Worm (Caenorhabditis elegans) whole organism, late embryonic: ENCODE results near the gene gur-4.

Source experiments
- K02D7.2 ChIP-seq: sonication (generic microtip); optimal IDR thresholded peaks from 2 replicates; lab custom pipeline; 2017; ENCODE audit warnings: mild to moderate bottlenecking, missing genetic modification characterization, missing compliant biosample characterization
- K09A11.1 ChIP-seq: sonication (generic microtip); optimal IDR thresholded peaks from 2 replicates; lab custom pipeline; 2017; ENCODE audit warnings: antibody characterized with exemption, mild to moderate bottlenecking, missing genetic modification characterization, missing compliant biosample characterization; ENCODE audit not compliant: insufficient read depth
- T23F11.4 ChIP-seq: fragments of 200-800 bp; sonication (Bioruptor generic); optimal IDR thresholded peaks from 2 replicates; lab custom pipeline; 2018; ENCODE audit warnings: mild to moderate bottlenecking, missing genetic modification characterization, missing compliant biosample characterization
- Y22D7AL.16 ChIP-seq: sonication (generic microtip); optimal IDR thresholded peaks from 2 replicates; lab custom pipeline; 2016; ENCODE audit warnings: missing genetic modification characterization, missing compliant biosample characterization
- ceh-19 ChIP-seq: fragments of 200-800 bp; sonication (Bioruptor generic); optimal IDR thresholded peaks from 2 replicates; lab custom pipeline; 2018; ENCODE audit warnings: mild to moderate bottlenecking, missing genetic modification characterization, missing compliant biosample characterization
- ceh-30 ChIP-seq: fragments of 150-350 bp; optimal IDR thresholded peaks from 2 replicates; lab custom pipeline; 2014; ENCODE audit warnings: missing biosample characterization, missing genetic modification characterization
- ceh-31 ChIP-seq: sonication (generic microtip); optimal IDR thresholded peaks from 2 replicates; lab custom pipeline; 2016; ENCODE audit warnings: missing genetic modification characterization, missing compliant biosample characterization
- ceh-34 ChIP-seq: sonication (generic microtip); optimal IDR thresholded peaks from 2 replicates; lab custom pipeline; 2016; ENCODE audit warnings: mild to moderate bottlenecking, missing genetic modification characterization, missing compliant biosample characterization
- ceh-45 ChIP-seq: fragments of 200-800 bp; sonication (Bioruptor generic); IDR thresholded peaks from 2 replicates; pipeline ENCODE4 v1.3.6; 2022; ENCODE audit warnings: missing genetic modification reagents, missing genetic modification characterization, missing compliant biosample characterization
- ceh-48 ChIP-seq: sonication (generic microtip); optimal IDR thresholded peaks from 2 replicates; lab custom pipeline; 2016; ENCODE audit warnings: missing genetic modification characterization, inconsistent platforms, missing compliant biosample characterization
- ceh-6 ChIP-seq: fragments of 200-800 bp; sonication (Bioruptor generic); optimal IDR thresholded peaks from 2 replicates; lab custom pipeline; 2018; ENCODE audit warnings: mild to moderate bottlenecking, missing genetic modification characterization, missing compliant biosample characterization
- ceh-9 ChIP-seq: sonication (generic microtip); optimal IDR thresholded peaks from 2 replicates; lab custom pipeline; 2016; ENCODE audit warnings: mild to moderate bottlenecking, missing genetic modification characterization, inconsistent platforms, missing compliant biosample characterization
- dmd-4 ChIP-seq: sonication (generic microtip); optimal IDR thresholded peaks from 2 replicates; lab custom pipeline; 2016; ENCODE audit warnings: borderline replicate concordance, missing genetic modification characterization, missing compliant biosample characterization
- elt-2 ChIP-seq: sonication (generic microtip); optimal IDR thresholded peaks from 2 replicates; lab custom pipeline; 2016; ENCODE audit warnings: missing genetic modification reagents, missing genetic modification characterization, missing compliant biosample characterization
- elt-4 ChIP-seq: sonication (generic microtip); optimal IDR thresholded peaks from 2 replicates; lab custom pipeline; 2016; ENCODE audit warnings: missing genetic modification characterization, missing compliant biosample characterization
- ets-4 ChIP-seq: sonication (generic microtip); optimal IDR thresholded peaks from 2 replicates; lab custom pipeline; 2016; ENCODE audit warnings: missing genetic modification characterization, missing compliant biosample characterization
- fkh-10 ChIP-seq: fragments of 150-350 bp; optimal IDR thresholded peaks from 2 replicates; lab custom pipeline; 2014; ENCODE audit warnings: missing biosample characterization, missing genetic modification reagents, missing genetic modification characterization
- fkh-6 ChIP-seq: sonication (generic microtip); optimal IDR thresholded peaks from 2 replicates; lab custom pipeline; 2016; ENCODE audit warnings: missing genetic modification characterization, missing compliant biosample characterization
- gmeb-2 ChIP-seq: sonication (generic microtip); optimal IDR thresholded peaks from 2 replicates; lab custom pipeline; 2016; ENCODE audit warnings: missing genetic modification characterization, inconsistent platforms, missing compliant biosample characterization
- hlh-13 ChIP-seq: fragments of 200-800 bp; sonication (Bioruptor generic); optimal IDR thresholded peaks from 2 replicates; lab custom pipeline; 2018; ENCODE audit warnings: mild to moderate bottlenecking, missing genetic modification characterization, missing compliant biosample characterization
- hlh-15 ChIP-seq: sonication (generic microtip); optimal IDR thresholded peaks from 2 replicates; lab custom pipeline; 2016; ENCODE audit warnings: missing genetic modification characterization, missing compliant biosample characterization
- hlh-30 ChIP-seq: sonication (generic microtip); optimal IDR thresholded peaks from 2 replicates; lab custom pipeline; 2017; ENCODE audit warnings: antibody characterized with exemption, missing genetic modification characterization, missing compliant biosample characterization; ENCODE audit not compliant: insufficient read depth
- hlh-8 ChIP-seq: sonication (generic microtip); optimal IDR thresholded peaks from 2 replicates; lab custom pipeline; 2016; ENCODE audit warnings: missing genotype, missing genetic modification characterization, missing compliant biosample characterization
- lin-11 ChIP-seq: fragments of 200-800 bp; sonication (Bioruptor generic); optimal IDR thresholded peaks from 2 replicates; lab custom pipeline; 2018; ENCODE audit warnings: mild to moderate bottlenecking, missing genetic modification characterization, missing compliant biosample characterization
- madf-2 ChIP-seq: sonication (generic microtip); optimal IDR thresholded peaks from 2 replicates; lab custom pipeline; 2017; ENCODE audit warnings: missing genetic modification characterization, missing compliant biosample characterization
- mec-3 ChIP-seq: sonication (generic microtip); optimal IDR thresholded peaks from 2 replicates; lab custom pipeline; 2016; ENCODE audit warnings: borderline replicate concordance, missing genetic modification characterization, missing compliant biosample characterization
- nfya-1 ChIP-seq: sonication (generic microtip); optimal IDR thresholded peaks from 2 replicates; lab custom pipeline; 2017; ENCODE audit warnings: missing genetic modification characterization, mild to moderate bottlenecking, missing compliant biosample characterization, antibody characterized with exemption, moderate library complexity
- nhr-232 ChIP-seq: sonication (generic microtip); optimal IDR thresholded peaks from 2 replicates; lab custom pipeline; 2016; ENCODE audit warnings: missing genetic modification characterization, missing compliant biosample characterization
- odd-2 ChIP-seq: sonication (generic microtip); optimal IDR thresholded peaks from 2 replicates; lab custom pipeline; 2017; ENCODE audit warnings: antibody characterized with exemption, mild to moderate bottlenecking, missing genetic modification characterization, missing compliant biosample characterization
- pag-3 ChIP-seq: sonication (generic microtip); optimal IDR thresholded peaks from 2 replicates; lab custom pipeline; 2016; ENCODE audit warnings: missing compliant biosample characterization, missing genetic modification characterization, borderline replicate concordance
- pat-9 ChIP-seq: fragments of 200-800 bp; sonication (Bioruptor generic); optimal IDR thresholded peaks from 2 replicates; lab custom pipeline; 2018; ENCODE audit warnings: mild to moderate bottlenecking, missing genetic modification characterization, moderate library complexity, missing compliant biosample characterization
- pax-1 ChIP-seq: fragments of 150-350 bp; optimal IDR thresholded peaks from 2 replicates; lab custom pipeline; 2014; ENCODE audit warnings: missing biosample characterization, missing genetic modification characterization
- pha-2 ChIP-seq: sonication (generic microtip); optimal IDR thresholded peaks from 2 replicates; lab custom pipeline; 2017; ENCODE audit warnings: mild to moderate bottlenecking, missing genetic modification characterization, missing compliant biosample characterization
- pros-1 ChIP-seq: fragments of 150-350 bp; optimal IDR thresholded peaks from 2 replicates; lab custom pipeline; 2014; ENCODE audit warnings: missing biosample characterization, missing genetic modification reagents, missing genetic modification characterization
- sdc-2 ChIP-seq: sonication (generic microtip); optimal IDR thresholded peaks from 2 replicates; lab custom pipeline; 2016; ENCODE audit warnings: missing genotype, missing genetic modification characterization, missing compliant biosample characterization
- sox-2 ChIP-seq: fragments of 200-800 bp; sonication (Bioruptor generic); IDR thresholded peaks from 2 replicates; pipeline ENCODE4 v1.3.6; 2022; ENCODE audit warnings: missing genetic modification reagents, missing genetic modification characterization, missing compliant biosample characterization
- sox-4 ChIP-seq: sonication (generic microtip); optimal IDR thresholded peaks from 2 replicates; lab custom pipeline; 2017; ENCODE audit warnings: mild to moderate bottlenecking, missing genetic modification characterization, inconsistent platforms, missing compliant biosample characterization
- syd-9 ChIP-seq: sonication (generic microtip); optimal IDR thresholded peaks from 2 replicates; lab custom pipeline; 2016; ENCODE audit warnings: mild to moderate bottlenecking, missing genetic modification characterization, moderate library complexity, missing compliant biosample characterization
- tbx-2 ChIP-seq: sonication (generic microtip); optimal IDR thresholded peaks from 2 replicates; lab custom pipeline; 2016; ENCODE audit warnings: missing genetic modification characterization, missing compliant biosample characterization
- tbx-7 ChIP-seq: sonication (generic microtip); optimal IDR thresholded peaks from 2 replicates; lab custom pipeline; 2016; ENCODE audit warnings: missing genotype, missing genetic modification characterization, missing compliant biosample characterization
- ttx-3 ChIP-seq: sonication (generic microtip); optimal IDR thresholded peaks from 2 replicates; lab custom pipeline; 2016; ENCODE audit warnings: missing genetic modification reagents, missing genetic modification characterization, missing compliant biosample characterization
- unc-3 ChIP-seq, 2 experiments: fragments of 200-800 bp in 1 of 2; sonication (Bioruptor generic) in 1 of 2; sonication (generic microtip) in 1 of 2; conservative IDR thresholded peaks in 1 of 2; optimal IDR thresholded peaks in 1 of 2; 2 replicates each; pipeline versions ENCODE4 v1.3.6 to Lab custom; 2016 to 2022; ENCODE audit warnings: missing compliant biosample characterization in 2 of 2, missing genetic modification characterization in 2 of 2, missing genetic modification reagents in 1 of 2
- unc-42 ChIP-seq: sonication (generic microtip); optimal IDR thresholded peaks from 2 replicates; lab custom pipeline; 2016; ENCODE audit warnings: missing genotype, missing genetic modification characterization, missing compliant biosample characterization
- zip-5 ChIP-seq: sonication (generic microtip); optimal IDR thresholded peaks from 2 replicates; lab custom pipeline; 2016; ENCODE audit warnings: missing genetic modification characterization, missing compliant biosample characterization
- ztf-16 ChIP-seq: sonication (generic microtip); optimal IDR thresholded peaks from 2 replicates; lab custom pipeline; 2017; ENCODE audit warnings: missing genetic modification characterization, missing compliant biosample characterization

gur-4 gene

DNA sequence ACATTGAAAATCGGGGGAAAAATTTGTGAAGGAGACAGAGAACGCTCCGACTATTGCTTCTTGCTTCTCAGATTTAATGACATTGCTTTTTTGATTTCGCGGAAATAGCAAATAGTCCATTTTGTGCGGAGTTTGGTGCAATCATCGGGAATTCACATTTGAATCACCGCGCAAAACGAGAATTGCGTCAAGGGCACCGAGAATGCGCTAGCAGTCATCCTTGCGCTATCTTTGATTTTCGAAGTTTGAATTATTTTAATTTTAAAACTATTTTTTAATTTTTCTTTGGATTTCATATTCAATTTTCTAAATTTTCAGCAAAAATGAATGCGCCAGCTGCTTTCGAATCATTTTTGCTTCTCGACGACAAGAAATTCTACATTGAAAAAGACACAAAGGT, 44.8 kb upstream of the gur-4 start, which contains the start of gene rpb-11 (continued):
- TF ChIP-seq mec-3 (tag; lab: Kevin White, UChicago) (no peak), dmd-4 (tag; lab: Kevin White, UChicago) (no peak), ceh-45 (GFP tag; lab: Robert Waterston, UW) (0 out of 2 replicates have a peak, but pooled peaks have one; percentile 33), ets-4 (peak; percentile 26), fkh-6 (tag; lab: Kevin White, UChicago) (peak; percentile 32), pros-1 (tag; lab: Kevin White, UChicago) (no peak), ceh-19 (GFP tag; lab: Kevin White, UChicago) (peak; percentile 21), ttx-3 (tag; lab: Kevin White, UChicago) (peak; percentile 50), pax-1 (no peak), sdc-2 (peak; percentile 12), fkh-10 (no peak), lin-11 (tag; lab: Kevin White, UChicago) (peak; percentile 20), unc-3 (GFP tag; conservative IDR thresholded peaks at IDR 0.05; lab: Robert Waterston, UW) (peak; percentile 65), unc-3 (tag; optimal IDR thresholded peaks at IDR 0.05; lab: Kevin White, UChicago) (peak; percentile 44), Y22D7AL.16 (tag; lab: Kevin White, UChicago) (peak; percentile 29), ceh-9 (tag; lab: Kevin White, UChicago) (no peak), hlh-15 (peak; percentile 24), nhr-232 (tag; lab: Kevin White, UChicago) (no peak), sox-4 (tag; lab: Kevin White, UChicago) (peak; percentile 48), madf-2 (tag; lab: Kevin White, UChicago) (peak; percentile 56), ceh-34 (tag; lab: Kevin White, UChicago) (peak; percentile 69), odd-2 (tag; lab: Kevin White, UChicago) (no peak), pha-2 (tag; lab: Kevin White, UChicago) (peak; percentile 39), elt-2 (peak; percentile 83), syd-9 (tag; lab: Kevin White, UChicago) (peak; percentile 1), ceh-6 (peak; percentile 6), sox-2 (GFP tag; lab: Robert Waterston, UW) (no peak; the same call in 1 of the 2 replicates), K02D7.2 (no peak)

DNA sequence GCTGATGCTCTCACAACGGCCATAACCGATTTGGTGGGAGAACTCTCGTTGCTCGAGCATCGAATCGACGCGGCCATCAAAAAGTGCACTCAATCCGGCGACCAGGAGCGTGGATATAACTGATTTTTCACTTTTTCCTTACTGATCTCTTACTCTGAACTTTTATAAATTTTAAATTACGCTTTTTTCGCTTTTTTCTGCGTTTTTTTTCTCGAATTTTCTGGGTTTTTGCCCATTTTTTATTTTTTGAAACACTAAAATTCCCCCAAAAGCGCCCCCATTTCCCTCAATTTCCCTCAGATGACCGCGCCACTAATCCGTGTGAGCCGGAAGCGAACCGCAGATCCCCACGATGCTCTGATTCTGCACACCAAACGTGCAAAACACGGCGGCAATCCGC, 44.1 kb upstream of the gur-4 start, which contains the start of gene W01G7.4:
Gene W01G7.4 (plus strand): TSS at position 301 of the 400 bp plus-strand sequence.
- no peak for TF ChIP-seq ceh-30 (tag; lab: Kevin White, UChicago)
- no peak for TF ChIP-seq pat-9
- no peak for TF ChIP-seq T23F11.4 (GFP tag; lab: Kevin White, UChicago)
- no peak for TF ChIP-seq sox-2 (GFP tag; lab: Robert Waterston, UW)
- TF ChIP-seq hlh-30 = no peak
- TF ChIP-seq unc-42 (tag; lab: Kevin White, UChicago) = no peak
- no peak for TF ChIP-seq fkh-10
- no peak for TF ChIP-seq zip-5

DNA sequence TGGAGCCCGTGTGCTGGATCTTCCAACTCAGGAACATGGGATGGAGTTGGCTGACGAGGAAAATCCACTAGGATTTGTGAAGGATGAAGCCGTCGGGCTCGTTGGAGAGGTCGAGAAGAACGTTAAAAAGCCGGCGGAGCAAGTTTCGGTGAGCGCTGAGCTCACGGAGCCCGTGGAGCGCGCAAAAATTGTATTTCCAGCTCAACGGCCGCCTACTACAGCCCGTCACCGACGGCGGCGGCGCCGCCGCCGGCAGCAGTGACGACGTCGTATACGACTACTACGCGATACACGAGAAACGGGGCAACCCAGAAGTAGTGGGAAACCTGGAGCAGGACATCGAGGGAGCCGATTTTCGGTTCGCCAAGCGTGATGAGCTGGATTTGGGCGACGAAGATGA, 43.7 kb upstream of the gur-4 start:
- TF ChIP-seq ceh-45 (GFP tag; lab: Robert Waterston, UW) (0 out of 2 replicates have a peak, but pooled peaks have one; percentile 16), nfya-1 (no peak), pag-3 (tag; lab: Kevin White, UChicago) (no peak), mec-3 (tag; lab: Kevin White, UChicago) (no peak)

DNA sequence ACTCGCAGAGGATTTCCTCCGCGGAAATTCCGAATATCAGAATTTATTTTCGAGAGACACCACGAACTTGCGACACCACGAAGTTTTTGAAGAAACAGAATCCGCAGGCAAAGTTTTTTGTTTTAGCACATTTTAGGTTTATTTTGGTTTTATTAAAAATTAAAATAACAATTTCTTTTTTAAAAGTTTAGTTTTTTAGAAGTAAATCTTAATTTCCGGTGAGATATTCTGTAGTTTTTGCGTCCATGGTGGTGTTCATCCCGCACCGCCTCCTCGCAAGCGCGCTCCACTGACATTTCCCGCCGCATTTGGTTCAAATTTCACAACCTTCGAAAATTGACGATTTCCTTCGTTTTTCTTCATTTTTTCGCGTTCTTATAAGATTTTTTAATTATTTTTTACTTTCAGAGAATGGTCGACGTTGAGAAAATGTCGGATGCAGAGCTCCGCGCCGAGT, 41.5 kb upstream of the gur-4 start, which contains the start of gene lem-2:
Gene lem-2 (plus strand): TSS at position 407 of the 457 bp plus-strand sequence.
- TF ChIP-seq K09A11.1 (tag; lab: Kevin White, UChicago) = no peak
- TF ChIP-seq odd-2 (tag; lab: Kevin White, UChicago) = no peak
- no peak for TF ChIP-seq gmeb-2
- no peak for TF ChIP-seq ceh-45 (GFP tag; lab: Robert Waterston, UW)
- TF ChIP-seq elt-4 (tag; lab: Kevin White, UChicago) = no peak
- TF ChIP-seq ceh-31 (tag; lab: Kevin White, UChicago) = peak; percentile 99
- TF ChIP-seq tbx-2 = peak; percentile 98
- peak; percentile 88 for TF ChIP-seq ztf-16
- peak; percentile 97 for TF ChIP-seq hlh-8
- no peak for TF ChIP-seq sdc-2
- peak; percentile 90 for TF ChIP-seq ets-4
- TF ChIP-seq ttx-3 (tag; lab: Kevin White, UChicago) = peak; percentile 65
- peak; percentile 45 for TF ChIP-seq ceh-19 (GFP tag; lab: Kevin White, UChicago)
- peak; percentile 67 for TF ChIP-seq syd-9 (tag; lab: Kevin White, UChicago)
- TF ChIP-seq ceh-48 (tag; lab: Kevin White, UChicago) = peak; percentile 34
- no peak for TF ChIP-seq ceh-6
- no peak for TF ChIP-seq sox-2 (GFP tag; lab: Robert Waterston, UW)
- TF ChIP-seq tbx-7 (tag; lab: Kevin White, UChicago) = peak; percentile 94
- no peak for TF ChIP-seq hlh-13 (GFP tag; lab: Kevin White, UChicago)
- peak; percentile 57 for TF ChIP-seq sox-4 (tag; lab: Kevin White, UChicago)
